Worm (Caenorhabditis elegans): ENCODE measurements around the gene abhd-12.
A peak's percentile ranks its signal among the peaks of the same experiment; 100 is the strongest.

- TF ChIP-seq lsy-2 (tag; optimal IDR thresholded peaks at IDR 0.05), result peak in 1 of 2 experiments; percentile 88
- TF ChIP-seq lin-13 (GFP tag; optimal IDR thresholded peaks at IDR 0.05), result no peak
- no peak for TF ChIP-seq aly-2 (tag; optimal IDR thresholded peaks at IDR 0.05)
- no peak for TF ChIP-seq ztf-11 (tag; optimal IDR thresholded peaks at IDR 0.05)
These were observed 41.1 kb downstream of the abhd-12 start, which contains the start of gene F43H9.3 for ce11 chrV:8024752-8025151.

Measured in whole organism, L2 larva.